Fruit fly (Drosophila melanogaster) whole organism, embryonic: ENCODE data around the gene CG34330.

ENCODE experiments used
- Atf6 ChIP-seq: fragments of 200-800 bp; sonication (Bioruptor generic); IDR thresholded peaks from 2 replicates; pipeline ENCODE4 v1.3.6; 2022; ENCODE audit warnings: missing biosample characterization, missing genetic modification characterization
- B-H2 ChIP-seq: fragments of 200-800 bp; sonication (Bioruptor generic); optimal IDR thresholded peaks from 2 replicates; lab custom pipeline; 2018; ENCODE audit warnings: missing biosample characterization, mild to moderate bottlenecking, missing genetic modification characterization
- CG12104 ChIP-seq: fragments of 200-800 bp; sonication (Bioruptor generic); optimal IDR thresholded peaks from 3 replicates; lab custom pipeline; 2016; ENCODE audit warnings: missing biosample characterization, missing genetic modification characterization
- CG1233 ChIP-seq: fragments of 200-800 bp; sonication (Bioruptor generic); optimal IDR thresholded peaks from 4 replicates; lab custom pipeline; 2018; ENCODE audit warnings: missing biosample characterization, mild to moderate bottlenecking, missing genetic modification characterization
- CG12942 ChIP-seq: fragments of 200-800 bp; sonication (Bioruptor generic); optimal IDR thresholded peaks from 3 replicates; lab custom pipeline; 2016; ENCODE audit warnings: missing biosample characterization, missing genetic modification characterization
- CG14014 ChIP-seq: fragments of 200-800 bp; sonication (Bioruptor generic); IDR thresholded peaks from 2 replicates; pipeline ENCODE4 v1.3.6; 2022; ENCODE audit warnings: missing biosample characterization, missing genetic modification characterization
- CG14050 ChIP-seq: fragments of 200-800 bp; sonication (Bioruptor generic); IDR thresholded peaks from 3 replicates; pipeline ENCODE4 v1.3.6; 2022; ENCODE audit warnings: missing biosample characterization, missing genetic modification characterization
- CG1647 ChIP-seq: fragments of 200-800 bp; sonication (Bioruptor generic); optimal IDR thresholded peaks from 3 replicates; lab custom pipeline; 2016; ENCODE audit warnings: missing biosample characterization, missing genetic modification characterization
- CG16863 ChIP-seq: fragments of 200-800 bp; sonication (Bioruptor generic); optimal IDR thresholded peaks from 3 replicates; lab custom pipeline; 2016; ENCODE audit warnings: missing biosample characterization, missing genetic modification characterization
- CG2116 ChIP-seq: fragments of 200-800 bp; sonication (Bioruptor generic); optimal IDR thresholded peaks from 3 replicates; lab custom pipeline; 2018; ENCODE audit warnings: missing biosample characterization, mild to moderate bottlenecking, missing genetic modification characterization
- CG2129 ChIP-seq: fragments of 200-800 bp; sonication (Bioruptor generic); IDR thresholded peaks from 2 replicates; pipeline ENCODE4 v1.3.6; 2022; ENCODE audit warnings: missing biosample characterization, missing genetic modification characterization; ENCODE audit not compliant: partially characterized antibody
- CG2202 ChIP-seq: fragments of 200-800 bp; sonication (Bioruptor generic); optimal IDR thresholded peaks from 2 replicates; lab custom pipeline; 2018; ENCODE audit warnings: missing biosample characterization, mild to moderate bottlenecking, missing genetic modification characterization
- CG2712 ChIP-seq: fragments of 200-800 bp; optimal IDR thresholded peaks from 3 replicates; lab custom pipeline; 2019; ENCODE audit warnings: missing biosample characterization, mild to moderate bottlenecking, missing genetic modification characterization, moderate library complexity
- CG3065 ChIP-seq: fragments of 200-800 bp; sonication (Bioruptor generic); optimal IDR thresholded peaks from 2 replicates; lab custom pipeline; 2016; ENCODE audit warnings: missing biosample characterization, missing genetic modification characterization
- CG32532 ChIP-seq: fragments of 200-800 bp; sonication (Bioruptor generic); IDR thresholded peaks from 2 replicates; pipeline ENCODE4 v1.3.6; 2022; ENCODE audit warnings: missing biosample characterization, missing genetic modification characterization
- CG34376 ChIP-seq: fragments of 200-800 bp; sonication (Bioruptor generic); optimal IDR thresholded peaks from 2 replicates; lab custom pipeline; 2018; ENCODE audit warnings: missing biosample characterization, mild to moderate bottlenecking, missing genetic modification characterization
- CG6813 ChIP-seq: fragments of 200-800 bp; sonication (Bioruptor generic); optimal IDR thresholded peaks from 2 replicates; lab custom pipeline; 2017; ENCODE audit warnings: missing biosample characterization, missing genetic modification characterization, mild to moderate bottlenecking, moderate library complexity, missing genetic modification reagents
- CG7556 ChIP-seq: fragments of 200-800 bp; sonication (Bioruptor generic); optimal IDR thresholded peaks from 2 replicates; lab custom pipeline; 2017; ENCODE audit warnings: missing biosample characterization, mild to moderate bottlenecking, missing genetic modification characterization
- CG7839 ChIP-seq: fragments of 200-800 bp; sonication (Bioruptor generic); optimal IDR thresholded peaks from 3 replicates; lab custom pipeline; 2018; ENCODE audit warnings: missing biosample characterization, mild to moderate bottlenecking, missing genetic modification characterization, moderate library complexity
- CG8765 ChIP-seq: fragments of 200-800 bp; sonication (Bioruptor generic); IDR thresholded peaks from 2 replicates; pipeline ENCODE4 v1.3.6; 2022; ENCODE audit warnings: missing biosample characterization, missing genetic modification characterization
- CG8924 ChIP-seq: fragments of 200-800 bp; optimal IDR thresholded peaks from 3 replicates; lab custom pipeline; 2019; ENCODE audit warnings: missing biosample characterization, mild to moderate bottlenecking, missing genetic modification characterization, moderate library complexity
- CrebB ChIP-seq: fragments of 200-800 bp; sonication (Bioruptor generic); optimal IDR thresholded peaks from 3 replicates; lab custom pipeline; 2018; ENCODE audit warnings: missing biosample characterization, mild to moderate bottlenecking, missing genetic modification characterization
- Ets65A ChIP-seq: fragments of 200-800 bp; sonication (Bioruptor generic); peaks from one replicate; lab custom pipeline; 2016; ENCODE audit warnings: missing biosample characterization, missing genetic modification characterization
- GATAe ChIP-seq: fragments of 200-800 bp; sonication (Bioruptor generic); conservative IDR thresholded peaks from 2 replicates; pipeline ENCODE4 v1.3.6; 2022; ENCODE audit warnings: missing biosample characterization, missing genetic modification characterization
- Hr3 ChIP-seq: fragments of 200-800 bp; sonication (Bioruptor generic); optimal IDR thresholded peaks from 3 replicates; lab custom pipeline; 2016; ENCODE audit warnings: missing biosample characterization, missing genetic modification characterization
- Nf-YB ChIP-seq: fragments of 200-800 bp; sonication (Bioruptor generic); optimal IDR thresholded peaks from 3 replicates; lab custom pipeline; 2019; ENCODE audit warnings: missing biosample characterization, mild to moderate bottlenecking, missing genetic modification characterization, moderate library complexity
- YL-1 ChIP-seq: fragments of 200-800 bp; sonication (Bioruptor generic); optimal IDR thresholded peaks from 3 replicates; lab custom pipeline; 2017; ENCODE audit warnings: missing biosample characterization, mild to moderate bottlenecking, missing genetic modification characterization
- amos ChIP-seq: fragments of 200-800 bp; sonication (Bioruptor generic); IDR thresholded peaks from 2 replicates; pipeline ENCODE4 v1.3.6; 2022; ENCODE audit warnings: missing biosample characterization, missing genetic modification characterization; ENCODE audit not compliant: partially characterized antibody
- dm ChIP-seq: fragments of 200-800 bp; sonication (Bioruptor generic); optimal IDR thresholded peaks from 3 replicates; lab custom pipeline; 2016; ENCODE audit warnings: missing biosample characterization, missing genetic modification characterization
- esg ChIP-seq: fragments of 200-800 bp; sonication (Bioruptor generic); conservative IDR thresholded peaks from 2 replicates; pipeline ENCODE4 v1.3.6; 2022; ENCODE audit warnings: missing biosample characterization, missing genetic modification characterization
- fd102C ChIP-seq: fragments of 200-800 bp; sonication (Bioruptor generic); optimal IDR thresholded peaks from 2 replicates; lab custom pipeline; 2018; ENCODE audit warnings: missing biosample characterization, mild to moderate bottlenecking, missing genetic modification characterization, moderate library complexity
- grn ChIP-seq: fragments of 200-800 bp; sonication (Bioruptor generic); optimal IDR thresholded peaks from 3 replicates; lab custom pipeline; 2017; ENCODE audit warnings: missing biosample characterization, missing genetic modification characterization
- hb ChIP-seq: fragments of 200-800 bp; sonication (Bioruptor generic); IDR thresholded peaks from 3 replicates; pipeline ENCODE4 v1.3.6; 2022; ENCODE audit warnings: missing biosample characterization, missing genetic modification characterization; ENCODE audit not compliant: partially characterized antibody
- lab ChIP-seq: fragments of 200-800 bp; sonication (Bioruptor generic); optimal IDR thresholded peaks from 3 replicates; lab custom pipeline; 2017; ENCODE audit warnings: missing biosample characterization, missing genetic modification characterization, mild to moderate bottlenecking, moderate library complexity, missing genetic modification reagents
- luna ChIP-seq: fragments of 200-800 bp; sonication (Bioruptor generic); optimal IDR thresholded peaks from 2 replicates; lab custom pipeline; 2016; ENCODE audit warnings: missing biosample characterization, missing genetic modification characterization
- maf-S ChIP-seq: fragments of 200-800 bp; sonication (Bioruptor generic); optimal IDR thresholded peaks from 2 replicates; lab custom pipeline; 2016; ENCODE audit warnings: missing biosample characterization, missing genetic modification characterization
- oc ChIP-seq: fragments of 200-800 bp; sonication (Bioruptor generic); optimal IDR thresholded peaks from 2 replicates; lab custom pipeline; 2018; ENCODE audit warnings: missing biosample characterization, mild to moderate bottlenecking, missing genetic modification characterization, moderate library complexity
- peb ChIP-seq: fragments of 200-800 bp; sonication (Bioruptor generic); IDR thresholded peaks from 2 replicates; pipeline ENCODE4 v1.3.6; 2022; ENCODE audit warnings: missing biosample characterization, missing genetic modification characterization
- prd ChIP-seq, 3 experiments: fragments of >200 bp in 2 of 3; fragments of 200-800 bp in 1 of 3; sonication (Bioruptor generic) in 1 of 3; optimal IDR thresholded peaks in 2 of 3; IDR thresholded peaks in 1 of 3; 2 replicates in 2 of 3; 3 replicates in 1 of 3; pipeline versions ENCODE4 v1.3.6 to Lab custom; 2017 to 2022; ENCODE audit warnings: missing biosample characterization in 1 of 3, missing genetic modification characterization in 1 of 3
- schlank ChIP-seq: fragments of 200-800 bp; sonication (Bioruptor generic); optimal IDR thresholded peaks from 2 replicates; lab custom pipeline; 2018; ENCODE audit warnings: missing biosample characterization, mild to moderate bottlenecking, missing genetic modification characterization
- sd ChIP-seq: fragments of 200-800 bp; sonication (Bioruptor generic); optimal IDR thresholded peaks from 3 replicates; lab custom pipeline; 2018; ENCODE audit warnings: missing biosample characterization, mild to moderate bottlenecking, missing genetic modification characterization, moderate library complexity
- sqz ChIP-seq: fragments of 200-800 bp; sonication (Bioruptor generic); optimal IDR thresholded peaks from 3 replicates; lab custom pipeline; 2018; ENCODE audit warnings: missing biosample characterization, mild to moderate bottlenecking, missing genetic modification characterization
- sug ChIP-seq: fragments of 200-800 bp; optimal IDR thresholded peaks from 2 replicates; lab custom pipeline; 2019; ENCODE audit warnings: missing biosample characterization, mild to moderate bottlenecking, missing genetic modification characterization, moderate library complexity
- wdn ChIP-seq: fragments of 200-800 bp; sonication (Bioruptor generic); IDR thresholded peaks from 2 replicates; pipeline ENCODE4 v1.3.6; 2022; ENCODE audit warnings: missing biosample characterization, missing genetic modification characterization
- zen ChIP-seq: fragments of 200-800 bp; sonication (Bioruptor generic); optimal IDR thresholded peaks from 3 replicates; lab custom pipeline; 2018; ENCODE audit warnings: missing biosample characterization, mild to moderate bottlenecking, missing genetic modification characterization, moderate library complexity

Gene CG34330

dm6 chrX:19073878-19074277, 5.1 kb upstream of the CG34330 start (continued):
- TF ChIP-seq lab (GFP tag; lab: Kevin White, UChicago) (peak; percentile 10), CG2202 (no peak), Ets65A (GFP tag; lab: Kevin White, UChicago) (no peak), CG16863 (GFP tag; lab: Kevin White, UChicago) (no peak), CG14014 (GFP tag; lab: Robert Waterston, UW) (no peak), grn (GFP tag; lab: Kevin White, UChicago) (peak; percentile 76), peb (GFP tag; lab: Robert Waterston, UW) (no peak), CG2712 (tag; lab: Kevin White, UChicago) (no peak), esg (GFP tag; lab: Robert Waterston, UW) (no peak), CrebB (tag; lab: Kevin White, UChicago) (no peak), CG2116 (GFP tag; lab: Kevin White, UChicago) (no peak), CG7839 (tag; lab: Kevin White, UChicago) (no peak), CG12942 (GFP tag; lab: Kevin White, UChicago) (no peak), CG12104 (GFP tag; lab: Kevin White, UChicago) (no peak), sug (peak; percentile 74), GATAe (GFP tag; lab: Robert Waterston, UW) (peak; percentile 84), CG6813 (no peak), wdn (GFP tag; lab: Robert Waterston, UW) (no peak), Atf6 (no peak), CG1647 (no peak), sqz (GFP tag; lab: Kevin White, UChicago) (peak; percentile 67), zen (tag; lab: Kevin White, UChicago) (no peak), schlank (tag; lab: Kevin White, UChicago) (no peak), prd (optimal IDR thresholded peaks at IDR 0.05; lab: Kevin White, UChicago) (no peak), prd (GFP tag; IDR thresholded peaks at IDR 0.05; lab: Robert Waterston, UW) (no peak), CG8924 (tag; lab: Kevin White, UChicago) (no peak), dm (GFP tag; lab: Kevin White, UChicago) (no peak)

dm6 chrX:19072969-19073368, 4.2 kb upstream of the CG34330 start:
- no peak for TF ChIP-seq Nf-YB (GFP tag; lab: Kevin White, UChicago)
- TF ChIP-seq fd102C (GFP tag; lab: Kevin White, UChicago), result no peak
- no peak for TF ChIP-seq hb (GFP tag; lab: Robert Waterston, UW)

dm6 chrX:19056611-19057010, 12.2 kb downstream of the CG34330 start, which contains the start of gene CG14190:
CG14190 (plus strand) TSS chrX:19056911.
- TF ChIP-seq CG8765 (GFP tag; lab: Robert Waterston, UW) (no peak), B-H2 (GFP tag; lab: Kevin White, UChicago) (no peak), CG3065 (GFP tag; lab: Kevin White, UChicago) (no peak), Hr3 (GFP tag; lab: Kevin White, UChicago) (no peak), oc (tag; lab: Kevin White, UChicago) (no peak), CG34376 (no peak), YL-1 (GFP tag; lab: Kevin White, UChicago) (no peak), CG1233 (GFP tag; lab: Kevin White, UChicago) (no peak), maf-S (no peak), CG7556 (GFP tag; lab: Kevin White, UChicago) (no peak), amos (GFP tag; lab: Robert Waterston, UW) (no peak), CG32532 (GFP tag; lab: Robert Waterston, UW) (no peak), luna (no peak), CG14050 (GFP tag; lab: Robert Waterston, UW) (no peak), CG2129 (GFP tag; lab: Robert Waterston, UW) (no peak), sd (tag; lab: Kevin White, UChicago) (no peak), zen (tag; lab: Kevin White, UChicago) (no peak)
